Worm (Caenorhabditis elegans): ENCODE measurements around the gene C08E3.13.

DNA sequence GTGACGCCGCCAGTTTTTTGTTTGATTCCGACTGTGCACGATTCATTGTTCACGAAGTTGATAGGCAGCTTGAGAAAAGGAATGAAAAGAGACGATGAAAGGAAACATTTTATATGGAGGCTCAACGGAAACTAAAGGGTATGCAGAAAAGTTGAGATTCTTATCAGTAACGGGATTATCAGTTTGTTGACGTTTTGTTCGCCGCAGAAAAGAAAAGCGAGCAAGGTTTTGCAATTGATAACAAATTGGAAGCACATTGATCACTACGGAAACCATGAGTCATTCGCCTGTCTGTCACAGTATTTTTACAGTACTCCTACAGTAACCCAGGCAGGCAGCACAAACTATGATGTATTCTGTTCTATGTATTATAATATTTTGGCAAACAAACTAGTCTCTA lies 3.9 kb upstream of the C08E3.13 start:
- TF ChIP-seq nhr-76 (tag; optimal IDR thresholded peaks at IDR 0.05) = no peak
- no peak for TF ChIP-seq pha-4 (tag; optimal IDR thresholded peaks at IDR 0.05)
- no peak for TF ChIP-seq ces-1 (GFP tag; optimal IDR thresholded peaks at IDR 0.05)
- no peak for TF ChIP-seq bed-3 (GFP tag; optimal IDR thresholded peaks at IDR 0.05)
- no peak for TF ChIP-seq zip-8 (tag; optimal IDR thresholded peaks at IDR 0.05)
- TF ChIP-seq elt-3 (tag; optimal IDR thresholded peaks at IDR 0.05) = no peak

All from whole organism, mixed stage, embryonic.